Fruit fly (Drosophila melanogaster): Measurements from ENCODE around the gene slp2.

Gene slp2

dm6 chr2L:3787028-3787427, 49.6 kb upstream of the slp2 start, which contains the start of gene bark (continued):
- TF ChIP-seq Eip74EF (GFP tag; optimal IDR thresholded peaks at IDR 0.05) (peak in 1 of 2 experiments; percentile 0), CG42726 (GFP tag; IDR thresholded peaks at IDR 0.05; ENCODE audit: partially characterized antibody) (no peak), crc (GFP tag; optimal IDR thresholded peaks at IDR 0.05) (peak; percentile 3), jing (GFP tag; optimal IDR thresholded peaks at IDR 0.05) (no peak), Rfx (GFP tag; IDR thresholded peaks at IDR 0.05) (peak; percentile 21; the same call in 1 of the 2 replicates), ci (GFP tag; IDR thresholded peaks at IDR 0.05) (peak; percentile 56; the same call in 2 of the 3 replicates), pita (GFP tag; optimal IDR thresholded peaks at IDR 0.05) (no peak), ttk (GFP tag; IDR thresholded peaks at IDR 0.05) (no peak), BEAF-32 (GFP tag; optimal IDR thresholded peaks at IDR 0.05) (no peak), CG34376 (GFP tag; optimal IDR thresholded peaks at IDR 0.05) (peak; percentile 52), otp (GFP tag; IDR thresholded peaks at IDR 0.05) (peak; percentile 20; the same call in 1 of the 3 replicates), abd-A (tag; optimal IDR thresholded peaks at IDR 0.05) (peak; percentile 2), Dip3 (GFP tag; optimal IDR thresholded peaks at IDR 0.05) (no peak), CG9876 (GFP tag; optimal IDR thresholded peaks at IDR 0.05) (no peak), unc-4 (GFP tag; IDR thresholded peaks at IDR 0.05; ENCODE audit: partially characterized antibody) (peak; percentile 46), CG6791 (GFP tag; IDR thresholded peaks at IDR 0.05; ENCODE audit: partially characterized antibody) (peak; percentile 40; the same call in 1 of the 3 replicates), CG6813 (GFP tag; optimal IDR thresholded peaks at IDR 0.05) (peak; percentile 26), CG10274 (GFP tag; optimal IDR thresholded peaks at IDR 0.05) (no peak), CG10267 (tag; optimal IDR thresholded peaks at IDR 0.05) (no peak), CG32532 (GFP tag; IDR thresholded peaks at IDR 0.05) (peak; percentile 67), CG31365 (tag; optimal IDR thresholded peaks at IDR 0.05) (no peak), sens (GFP tag) (peak; percentile 32), yki (optimal IDR thresholded peaks at IDR 0.05) (peak; percentile 45), CG7987 (GFP tag; optimal IDR thresholded peaks at IDR 0.05) (peak; percentile 25), sug (tag; optimal IDR thresholded peaks at IDR 0.05) (peak; percentile 17), chm (GFP tag; IDR thresholded peaks at IDR 0.05) (peak; percentile 58; the same call in 1 of the 2 replicates), kni (GFP tag; optimal IDR thresholded peaks at IDR 0.05) (peak; percentile 16), CG5180 (GFP tag; optimal IDR thresholded peaks at IDR 0.05) (peak; percentile 78), Nf-YA (GFP tag; IDR thresholded peaks at IDR 0.05) (0 out of 2 replicates have a peak, but pooled peaks have one; percentile 16), Hr3 (GFP tag; optimal IDR thresholded peaks at IDR 0.05) (no peak), CG13624 (GFP tag; optimal IDR thresholded peaks at IDR 0.05) (peak; percentile 27), CG16779 (GFP tag; IDR thresholded peaks at IDR 0.05) (no peak), nom (GFP tag; optimal IDR thresholded peaks at IDR 0.05) (peak; percentile 63), Med (GFP tag) (peak; percentile 76), CG14441 (GFP tag; IDR thresholded peaks at IDR 0.05) (0 out of 2 replicates have a peak, but pooled peaks have one; percentile 31), grn (GFP tag; optimal IDR thresholded peaks at IDR 0.05) (peak; percentile 39), Xrp1 (GFP tag; IDR thresholded peaks at IDR 0.05) (peak; percentile 26; the same call in 1 of the 2 replicates), CG6689 (GFP tag; IDR thresholded peaks at IDR 0.05) (no peak), p53 (GFP tag; optimal IDR thresholded peaks at IDR 0.05) (no peak), Trl (optimal IDR thresholded peaks at IDR 0.05) (peak; percentile 80 to 91), Trl (GFP tag; optimal IDR thresholded peaks at IDR 0.05) (peak; percentile 67), CG4360 (GFP tag; IDR thresholded peaks at IDR 0.05) (no peak), Scr (GFP tag; IDR thresholded peaks at IDR 0.05; ENCODE audit: partially characterized antibody) (peak; percentile 21; the same call in 1 of the 2 replicates), CG12071 (GFP tag; optimal IDR thresholded peaks at IDR 0.05) (peak; percentile 21), sob (GFP tag; IDR thresholded peaks at IDR 0.05) (peak; percentile 49), CG31224 (GFP tag; IDR thresholded peaks at IDR 0.05) (no peak), tup (GFP tag; optimal IDR thresholded peaks at IDR 0.05) (no peak), gcm (GFP tag; optimal IDR thresholded peaks at IDR 0.05) (no peak), cg (GFP tag; optimal IDR thresholded peaks at IDR 0.05) (peak; percentile 72), vvl (GFP tag; IDR thresholded peaks at IDR 0.05) (peak; percentile 48), CG6683 (GFP tag; optimal IDR thresholded peaks at IDR 0.05) (no peak)
